Worm (Caenorhabditis elegans): ENCODE measurements around the gene rle-1.

rle-1 gene

ce11 chrIII:10989491-10990032, 53.5 kb downstream of the rle-1 start (continued):
- TF ChIP-seq C38D4.7 (GFP tag; optimal IDR thresholded peaks at IDR 0.05) (peak; percentile 93), ahr-1 (tag; optimal IDR thresholded peaks at IDR 0.05) (peak; percentile 82), ceh-30 (tag; optimal IDR thresholded peaks at IDR 0.05) (peak; percentile 83), rnt-1 (tag; optimal IDR thresholded peaks at IDR 0.05) (peak; percentile 91), nhr-232 (tag; optimal IDR thresholded peaks at IDR 0.05) (peak; percentile 89), dmd-4 (tag; optimal IDR thresholded peaks at IDR 0.05; ENCODE audit: borderline replicate concordance) (peak; percentile 96), unc-55 (GFP tag; optimal IDR thresholded peaks at IDR 0.05) (peak; percentile 95), hlh-8 (tag; optimal IDR thresholded peaks at IDR 0.05) (peak; percentile 86), zip-5 (tag; optimal IDR thresholded peaks at IDR 0.05) (peak; percentile 69), unc-42 (tag; optimal IDR thresholded peaks at IDR 0.05) (peak; percentile 92), ceh-9 (tag; optimal IDR thresholded peaks at IDR 0.05) (peak; percentile 5), K09A11.1 (tag; optimal IDR thresholded peaks at IDR 0.05; ENCODE audit: insufficient read depth) (peak; percentile 91), ceh-14 (tag; optimal IDR thresholded peaks at IDR 0.05) (peak; percentile 95), hlh-15 (tag; optimal IDR thresholded peaks at IDR 0.05) (peak; percentile 90), pax-1 (tag; optimal IDR thresholded peaks at IDR 0.05) (peak; percentile 81), elt-4 (tag; optimal IDR thresholded peaks at IDR 0.05) (peak; percentile 71), elt-2 (tag; optimal IDR thresholded peaks at IDR 0.05) (peak; percentile 95)

- TF ChIP-seq unc-55 (GFP tag; optimal IDR thresholded peaks at IDR 0.05), result no peak
- TF ChIP-seq madf-2 (tag; optimal IDR thresholded peaks at IDR 0.05), result no peak
- no peak for TF ChIP-seq ama-1 (optimal IDR thresholded peaks at IDR 0.05)
- TF ChIP-seq C38D4.7 (GFP tag; optimal IDR thresholded peaks at IDR 0.05), result no peak
Observed at ce11 chrIII:10994085-10994484, 58.0 kb downstream of the rle-1 start.

- no peak for TF ChIP-seq T23F11.4 (GFP tag; optimal IDR thresholded peaks at IDR 0.05)
- no peak for TF ChIP-seq hlh-15 (tag; optimal IDR thresholded peaks at IDR 0.05)
- TF ChIP-seq pros-1 (tag; optimal IDR thresholded peaks at IDR 0.05), result no peak
- TF ChIP-seq ceh-34 (tag; optimal IDR thresholded peaks at IDR 0.05), result no peak
- no peak for TF ChIP-seq dve-1 (tag; optimal IDR thresholded peaks at IDR 0.05)
- TF ChIP-seq ceh-24 (tag; optimal IDR thresholded peaks at IDR 0.05), result no peak
- TF ChIP-seq unc-55 (GFP tag; optimal IDR thresholded peaks at IDR 0.05), result no peak
- TF ChIP-seq unc-3 (GFP tag; conservative IDR thresholded peaks at IDR 0.05), result no peak
- no peak for TF ChIP-seq unc-3 (tag; optimal IDR thresholded peaks at IDR 0.05)
- no peak for TF ChIP-seq Y22D7AL.16 (tag; optimal IDR thresholded peaks at IDR 0.05)
- TF ChIP-seq tbx-7 (tag; optimal IDR thresholded peaks at IDR 0.05), result no peak
- TF ChIP-seq nhr-232 (tag; optimal IDR thresholded peaks at IDR 0.05), result no peak
- TF ChIP-seq mec-3 (tag; optimal IDR thresholded peaks at IDR 0.05; ENCODE audit: borderline replicate concordance), result no peak
- no peak for TF ChIP-seq hlh-13 (GFP tag; optimal IDR thresholded peaks at IDR 0.05)
- no peak for TF ChIP-seq madf-2 (tag; optimal IDR thresholded peaks at IDR 0.05)
- TF ChIP-seq K02D7.2 (tag; optimal IDR thresholded peaks at IDR 0.05), result no peak
- TF ChIP-seq ceh-30 (tag; optimal IDR thresholded peaks at IDR 0.05), result no peak
Observed at ce11 chrIII:10995156-10995555, 59.1 kb downstream of the rle-1 start, which contains the start of gene dmsr-5. TSS of gene dmsr-5 (minus strand) at chrIII:10995256.
